Fruit fly (Drosophila melanogaster) whole organism, embryonic: ENCODE data around the gene Adh.

Experiments
- ATbp ChIP-seq: fragments of 200-800 bp; sonication (Bioruptor generic); optimal IDR thresholded peaks from 2 replicates; lab custom pipeline; 2017; ENCODE audit warnings: missing biosample characterization, mild to moderate bottlenecking, missing genetic modification characterization, missing genetic modification reagents
- Abd-B ChIP-seq: fragments of 200-800 bp; sonication (Bioruptor generic); optimal IDR thresholded peaks from 2 replicates; lab custom pipeline; 2018; ENCODE audit warnings: missing biosample characterization, mild to moderate bottlenecking, missing genetic modification characterization, moderate library complexity
- Antp ChIP-seq: fragments of 200-800 bp; sonication (Bioruptor generic); optimal IDR thresholded peaks from 3 replicates; lab custom pipeline; 2016; ENCODE audit warnings: missing biosample characterization, missing genetic modification characterization
- Bdp1 ChIP-seq: fragments of 200-800 bp; sonication (Bioruptor generic); optimal IDR thresholded peaks from 3 replicates; lab custom pipeline; 2016; ENCODE audit warnings: missing biosample characterization, missing genetic modification characterization
- Bgb ChIP-seq: fragments of 200-800 bp; sonication (Bioruptor generic); IDR thresholded peaks from 2 replicates; pipeline ENCODE4 v1.3.6; 2022; ENCODE audit warnings: missing biosample characterization, missing genetic modification characterization; ENCODE audit not compliant: partially characterized antibody
- CG10274 ChIP-seq: fragments of 200-800 bp; sonication (Bioruptor generic); optimal IDR thresholded peaks from 3 replicates; lab custom pipeline; 2017; ENCODE audit warnings: missing biosample characterization, mild to moderate bottlenecking, missing genetic modification characterization
- CG15073 ChIP-seq: fragments of 200-800 bp; sonication (Bioruptor generic); optimal IDR thresholded peaks from 2 replicates; lab custom pipeline; 2016; ENCODE audit warnings: missing biosample characterization, missing genetic modification characterization
- CG17912 ChIP-seq: fragments of 200-800 bp; sonication (Bioruptor generic); optimal IDR thresholded peaks from 2 replicates; lab custom pipeline; 2018; ENCODE audit warnings: missing biosample characterization, mild to moderate bottlenecking, missing genetic modification characterization
- CG18599 ChIP-seq: fragments of 200-800 bp; sonication (Bioruptor generic); optimal IDR thresholded peaks from 3 replicates; lab custom pipeline; 2017; ENCODE audit warnings: missing biosample characterization, missing genetic modification characterization, mild to moderate bottlenecking, moderate library complexity, missing genetic modification reagents
- CG2712 ChIP-seq: fragments of 200-800 bp; optimal IDR thresholded peaks from 3 replicates; lab custom pipeline; 2019; ENCODE audit warnings: missing biosample characterization, mild to moderate bottlenecking, missing genetic modification characterization, moderate library complexity
- CG3065 ChIP-seq: fragments of 200-800 bp; sonication (Bioruptor generic); optimal IDR thresholded peaks from 2 replicates; lab custom pipeline; 2016; ENCODE audit warnings: missing biosample characterization, missing genetic modification characterization
- CG4820 ChIP-seq: fragments of 200-800 bp; sonication (Bioruptor generic); optimal IDR thresholded peaks from 3 replicates; lab custom pipeline; 2016; ENCODE audit warnings: missing biosample characterization, missing genetic modification characterization
- CG6654 ChIP-seq: fragments of 200-800 bp; sonication (Bioruptor generic); optimal IDR thresholded peaks from 2 replicates; lab custom pipeline; 2017; ENCODE audit warnings: missing biosample characterization, mild to moderate bottlenecking, missing genetic modification characterization
- CG6683 ChIP-seq: fragments of 200-800 bp; sonication (Bioruptor generic); optimal IDR thresholded peaks from 2 replicates; lab custom pipeline; 2017; ENCODE audit warnings: missing biosample characterization, mild to moderate bottlenecking, missing genetic modification characterization, missing genetic modification reagents
- CG6813 ChIP-seq: fragments of 200-800 bp; sonication (Bioruptor generic); optimal IDR thresholded peaks from 2 replicates; lab custom pipeline; 2017; ENCODE audit warnings: missing biosample characterization, missing genetic modification characterization, mild to moderate bottlenecking, moderate library complexity, missing genetic modification reagents
- CG7357 ChIP-seq: fragments of 200-800 bp; sonication (Bioruptor generic); IDR thresholded peaks from 3 replicates; pipeline ENCODE4 v1.3.6; 2022; ENCODE audit warnings: missing biosample characterization, missing genetic modification characterization
- CG8765 ChIP-seq: fragments of 200-800 bp; sonication (Bioruptor generic); IDR thresholded peaks from 2 replicates; pipeline ENCODE4 v1.3.6; 2022; ENCODE audit warnings: missing biosample characterization, missing genetic modification characterization
- Dfd ChIP-seq, 2 experiments: fragments of >200 bp; optimal IDR thresholded peaks; 2 replicates each; lab custom pipeline; 2017; ENCODE audit warnings: missing biosample characterization in 2 of 2, missing genetic modification characterization in 2 of 2
- Doc3 ChIP-seq: fragments of 200-800 bp; sonication (Bioruptor generic); IDR thresholded peaks from 3 replicates; pipeline ENCODE4 v1.3.6; 2022; ENCODE audit warnings: missing biosample characterization, missing genetic modification characterization; ENCODE audit not compliant: partially characterized antibody
- Ets65A ChIP-seq: fragments of 200-800 bp; sonication (Bioruptor generic); peaks from one replicate; lab custom pipeline; 2016; ENCODE audit warnings: missing biosample characterization, missing genetic modification characterization
- Gsc ChIP-seq: fragments of 200-800 bp; sonication (Bioruptor generic); IDR thresholded peaks from 2 replicates; pipeline ENCODE4 v1.3.6; 2022; ENCODE audit warnings: missing biosample characterization, missing genetic modification characterization
- Med ChIP-seq: fragments of 200-800 bp; sonication (Bioruptor generic); peaks from one replicate; lab custom pipeline; 2016; ENCODE audit warnings: missing biosample characterization, missing genetic modification characterization, mild to moderate bottlenecking, inconsistent platforms, moderate library complexity
- Mes4 ChIP-seq: fragments of 200-800 bp; sonication (Bioruptor generic); optimal IDR thresholded peaks from 2 replicates; lab custom pipeline; 2016; ENCODE audit warnings: missing biosample characterization, missing genetic modification characterization
- Mrtf ChIP-seq: fragments of 200-800 bp; sonication (Bioruptor generic); IDR thresholded peaks from 3 replicates; pipeline ENCODE4 v1.3.6; 2022; ENCODE audit warnings: missing biosample characterization, missing genetic modification characterization
- NC2β ChIP-seq: fragments of 200-800 bp; sonication (Bioruptor generic); optimal IDR thresholded peaks from 2 replicates; lab custom pipeline; 2016; ENCODE audit warnings: missing biosample characterization, missing genetic modification characterization
- Ptx1 ChIP-seq: fragments of 200-800 bp; sonication (Bioruptor generic); IDR thresholded peaks from 2 replicates; pipeline ENCODE4 v1.3.6; 2022; ENCODE audit warnings: missing biosample characterization, missing genetic modification characterization
- Scr ChIP-seq: fragments of 200-800 bp; sonication (Bioruptor generic); IDR thresholded peaks from 2 replicates; pipeline ENCODE4 v1.3.6; 2022; ENCODE audit warnings: missing biosample characterization, missing genetic modification characterization; ENCODE audit not compliant: partially characterized antibody
- Ssrp ChIP-seq: fragments of 200-800 bp; sonication (Bioruptor generic); optimal IDR thresholded peaks from 2 replicates; lab custom pipeline; 2018; ENCODE audit warnings: missing biosample characterization, mild to moderate bottlenecking, missing genetic modification characterization, moderate library complexity
- Trl ChIP-seq, 3 experiments: fragments of >200 bp in 2 of 3; fragments of 200-800 bp in 1 of 3; sonication (Bioruptor generic) in 1 of 3; optimal IDR thresholded peaks; 2 replicates in 1 of 3; 3 replicates in 2 of 3; lab custom pipeline; 2016 to 2017; ENCODE audit warnings: missing biosample characterization in 1 of 3, missing genetic modification characterization in 1 of 3
- ap ChIP-seq: fragments of 200-800 bp; sonication (Bioruptor generic); IDR thresholded peaks from 2 replicates; pipeline ENCODE4 v1.3.6; 2022; ENCODE audit warnings: missing biosample characterization, missing genetic modification characterization
- ato ChIP-seq: fragments of 200-800 bp; sonication (Bioruptor generic); IDR thresholded peaks from 2 replicates; pipeline ENCODE4 v1.3.6; 2022; ENCODE audit warnings: missing biosample characterization, missing genetic modification characterization; ENCODE audit not compliant: partially characterized antibody
- az2 ChIP-seq: fragments of 200-800 bp; sonication (Bioruptor generic); optimal IDR thresholded peaks from 3 replicates; lab custom pipeline; 2016; ENCODE audit warnings: missing biosample characterization, missing genetic modification characterization
- chn ChIP-seq: fragments of 200-800 bp; sonication (Bioruptor generic); optimal IDR thresholded peaks from 2 replicates; lab custom pipeline; 2016; ENCODE audit warnings: missing biosample characterization, missing genetic modification characterization
- dysf ChIP-seq: fragments of 200-800 bp; sonication (Bioruptor generic); IDR thresholded peaks from 3 replicates; pipeline ENCODE4 v1.3.6; 2022; ENCODE audit warnings: missing biosample characterization, missing genetic modification characterization
- en ChIP-seq: fragments of 200-800 bp; sonication (Bioruptor generic); optimal IDR thresholded peaks from 2 replicates; lab custom pipeline; 2016; ENCODE audit warnings: missing biosample characterization, missing genetic modification characterization
- fd102C ChIP-seq: fragments of 200-800 bp; sonication (Bioruptor generic); optimal IDR thresholded peaks from 2 replicates; lab custom pipeline; 2018; ENCODE audit warnings: missing biosample characterization, mild to moderate bottlenecking, missing genetic modification characterization, moderate library complexity
- gfzf ChIP-seq: fragments of 200-800 bp; sonication (Bioruptor generic); optimal IDR thresholded peaks from 2 replicates; lab custom pipeline; 2016; ENCODE audit warnings: missing biosample characterization, mild to moderate bottlenecking, missing genetic modification characterization, moderate library complexity
- hb ChIP-seq: fragments of 200-800 bp; sonication (Bioruptor generic); IDR thresholded peaks from 3 replicates; pipeline ENCODE4 v1.3.6; 2022; ENCODE audit warnings: missing biosample characterization, missing genetic modification characterization; ENCODE audit not compliant: partially characterized antibody
- inv ChIP-seq: fragments of 200-800 bp; sonication (Bioruptor generic); IDR thresholded peaks from 2 replicates; pipeline ENCODE4 v1.3.6; 2022; ENCODE audit warnings: missing biosample characterization, missing genetic modification characterization; ENCODE audit not compliant: partially characterized antibody
- kni ChIP-seq: fragments of 200-800 bp; sonication (Bioruptor generic); optimal IDR thresholded peaks from 3 replicates; lab custom pipeline; 2017; ENCODE audit warnings: mild to moderate bottlenecking, missing biosample characterization, missing genetic modification reagents, missing genetic modification characterization
- prd ChIP-seq, 3 experiments: fragments of >200 bp in 2 of 3; fragments of 200-800 bp in 1 of 3; sonication (Bioruptor generic) in 1 of 3; optimal IDR thresholded peaks in 2 of 3; IDR thresholded peaks in 1 of 3; 2 replicates in 2 of 3; 3 replicates in 1 of 3; pipeline versions ENCODE4 v1.3.6 to Lab custom; 2017 to 2022; ENCODE audit warnings: missing biosample characterization in 1 of 3, missing genetic modification characterization in 1 of 3
- salm ChIP-seq: fragments of 200-800 bp; sonication (Bioruptor generic); optimal IDR thresholded peaks from 2 replicates; lab custom pipeline; 2018; ENCODE audit warnings: missing biosample characterization, mild to moderate bottlenecking, missing genetic modification characterization
- tin ChIP-seq: fragments of 200-800 bp; sonication (Bioruptor generic); optimal IDR thresholded peaks from 3 replicates; lab custom pipeline; 2016; ENCODE audit warnings: missing biosample characterization, missing genetic modification characterization
- tna ChIP-seq: fragments of 200-800 bp; sonication (Bioruptor generic); IDR thresholded peaks from 2 replicates; pipeline ENCODE4 v1.3.6; 2022; ENCODE audit warnings: missing biosample characterization, missing genetic modification characterization; ENCODE audit not compliant: partially characterized antibody
- vvl ChIP-seq: fragments of 200-800 bp; sonication (Bioruptor generic); IDR thresholded peaks from 2 replicates; pipeline ENCODE4 v1.3.6; 2022; ENCODE audit warnings: missing biosample characterization, missing genetic modification characterization
- wek ChIP-seq: fragments of 200-800 bp; sonication (Bioruptor generic); optimal IDR thresholded peaks from 3 replicates; lab custom pipeline; 2018; ENCODE audit warnings: missing biosample characterization, mild to moderate bottlenecking, missing genetic modification characterization, moderate library complexity
- z ChIP-seq: fragments of 200-800 bp; sonication (Bioruptor generic); IDR thresholded peaks from 3 replicates; pipeline ENCODE4 v1.3.6; 2022; ENCODE audit warnings: missing biosample characterization, missing genetic modification characterization

Gene Adh

dm6 chr2L:14612998-14613955 is 2.1 kb upstream of the Adh start (continued):
- peak; percentile 58; the same call in 1 of the 2 replicates for TF ChIP-seq ap (GFP tag; lab: Robert Waterston, UW)
- TF ChIP-seq kni (GFP tag; lab: Kevin White, UChicago), result peak; percentile 8
- TF ChIP-seq CG17912 (GFP tag; lab: Kevin White, UChicago), result no peak
- TF ChIP-seq CG8765, result no peak
- TF ChIP-seq CG10274 (GFP tag; lab: Kevin White, UChicago), result peak; percentile 55
- TF ChIP-seq Mes4, result no peak
- no peak for TF ChIP-seq Scr
- TF ChIP-seq vvl (GFP tag; lab: Robert Waterston, UW), result peak; percentile 57
- TF ChIP-seq tna (GFP tag; lab: Robert Waterston, UW), result no peak
- TF ChIP-seq Bdp1 (GFP tag; lab: Kevin White, UChicago), result peak; percentile 8
- 0 out of 3 replicates have a peak, but pooled peaks have one; percentile 38 for TF ChIP-seq CG7357 (GFP tag; lab: Robert Waterston, UW)
- TF ChIP-seq Ptx1, result peak; percentile 73
- TF ChIP-seq ATbp (GFP tag; lab: Kevin White, UChicago), result peak; percentile 66
- TF ChIP-seq en, result peak; percentile 21
- peak; percentile 82 for TF ChIP-seq Abd-B (GFP tag; lab: Kevin White, UChicago)
- TF ChIP-seq Ets65A (GFP tag; lab: Kevin White, UChicago), result peak; percentile 25
- TF ChIP-seq CG6683 (GFP tag; lab: Kevin White, UChicago), result peak; percentile 73
- no peak for TF ChIP-seq prd (optimal IDR thresholded peaks at IDR 0.05; lab: Kevin White, UChicago)
- peak; percentile 73 for TF ChIP-seq prd (GFP tag; IDR thresholded peaks at IDR 0.05; lab: Robert Waterston, UW)
- TF ChIP-seq Doc3, result no peak
- TF ChIP-seq Gsc (GFP tag; lab: Robert Waterston, UW), result no peak
- TF ChIP-seq CG18599 (GFP tag; lab: Kevin White, UChicago), result peak; percentile 94
- TF ChIP-seq gfzf, result no peak
- peak; percentile 84 for TF ChIP-seq dysf (GFP tag; lab: Robert Waterston, UW)
- no peak for TF ChIP-seq fd102C (GFP tag; lab: Kevin White, UChicago)
- no peak for TF ChIP-seq Bgb
- TF ChIP-seq NC2β, result peak; percentile 7
- TF ChIP-seq ato (GFP tag; lab: Robert Waterston, UW), result no peak
- no peak for TF ChIP-seq inv (GFP tag; lab: Robert Waterston, UW)
- no peak for TF ChIP-seq wek (GFP tag; lab: Kevin White, UChicago)
- TF ChIP-seq Mrtf (GFP tag; lab: Robert Waterston, UW), result 0 out of 3 replicates have a peak, but pooled peaks have one; percentile 19
- no peak for TF ChIP-seq z
- TF ChIP-seq CG15073 (GFP tag; lab: Kevin White, UChicago), result no peak
- peak; percentile 49 for TF ChIP-seq CG4820
- TF ChIP-seq CG6813 (GFP tag; lab: Kevin White, UChicago), result peak; percentile 63
- TF ChIP-seq Dfd (GFP tag; optimal IDR thresholded peaks at IDR 0.05; lab: Kevin White, UChicago), result no peak
- TF ChIP-seq CG2712, result peak; percentile 91
- TF ChIP-seq hb (GFP tag; lab: Robert Waterston, UW), result no peak
- peak; percentile 58 for TF ChIP-seq CG6654 (GFP tag; lab: Kevin White, UChicago)
- peak; percentile 66 for TF ChIP-seq salm (tag; lab: Kevin White, UChicago)
- no peak for TF ChIP-seq Trl (optimal IDR thresholded peaks at IDR 0.05; lab: Kevin White, UChicago)
- TF ChIP-seq Trl (GFP tag; optimal IDR thresholded peaks at IDR 0.05; lab: Kevin White, UChicago), result peak; percentile 22
- TF ChIP-seq az2 (GFP tag; lab: Kevin White, UChicago), result peak; percentile 78
- peak; percentile 2 for TF ChIP-seq Antp (GFP tag; lab: Kevin White, UChicago)
- TF ChIP-seq chn (GFP tag; lab: Kevin White, UChicago), result no peak
- peak; percentile 84 for TF ChIP-seq Med (GFP tag; lab: Kevin White, UChicago)
- peak; percentile 44 for TF ChIP-seq CG3065 (GFP tag; lab: Kevin White, UChicago)
- TF ChIP-seq tin (GFP tag; lab: Kevin White, UChicago), result peak; percentile 69
- TF ChIP-seq Ssrp, result peak; percentile 85
